Worm (Caenorhabditis elegans) whole organism, L1 larva: ENCODE data around the gene H20E11.1.
A peak's percentile ranks its signal among the peaks of the same experiment; 100 is the strongest.

Source experiments
- C34B4.2 ChIP-seq: sonication (generic microtip); optimal IDR thresholded peaks from 2 replicates; lab custom pipeline; 2017; ENCODE audit warnings: mild to moderate bottlenecking, missing genetic modification characterization, missing compliant biosample characterization
- F16B12.6 ChIP-seq: fragments of 150-350 bp; optimal IDR thresholded peaks from 2 replicates; lab custom pipeline; 2014; ENCODE audit warnings: missing biosample characterization, missing genetic modification characterization
- Y116A8C.19 ChIP-seq: sonication (generic microtip); optimal IDR thresholded peaks from 2 replicates; lab custom pipeline; 2016; ENCODE audit warnings: missing compliant biosample characterization, missing genetic modification characterization, borderline replicate concordance
- ceh-63 ChIP-seq: fragments of 200-800 bp; sonication (Bioruptor generic); optimal IDR thresholded peaks from 2 replicates; lab custom pipeline; 2018; ENCODE audit warnings: mild to moderate bottlenecking, missing genetic modification characterization, missing compliant biosample characterization
- ceh-8 ChIP-seq: fragments of 200-800 bp; sonication (Bioruptor generic); optimal IDR thresholded peaks from 2 replicates; lab custom pipeline; 2018; ENCODE audit warnings: mild to moderate bottlenecking, missing genetic modification characterization, moderate library complexity, missing compliant biosample characterization
- ceh-88 ChIP-seq: fragments of 200-800 bp; sonication (Bioruptor generic); IDR thresholded peaks from 2 replicates; pipeline ENCODE4 v1.3.6; 2022; ENCODE audit warnings: missing genetic modification characterization, missing compliant biosample characterization
- ceh-90 ChIP-seq: sonication (generic microtip); optimal IDR thresholded peaks from 2 replicates; lab custom pipeline; 2016; ENCODE audit warnings: missing genetic modification characterization, missing compliant biosample characterization
- dsc-1 ChIP-seq: sonication (generic microtip); optimal IDR thresholded peaks from 2 replicates; lab custom pipeline; 2016; ENCODE audit warnings: mild to moderate bottlenecking, missing genetic modification characterization, missing compliant biosample characterization
- efl-1 ChIP-seq, 4 experiments: fragments of 150-350 bp; optimal IDR thresholded peaks in 3 of 4; peaks in 1 of 4; 1 replicate in 1 of 4; 2 replicates in 3 of 4; lab custom pipeline; 2014; ENCODE audit warnings: missing biosample characterization in 2 of 4, missing genetic modification characterization in 2 of 4, missing genetic modification reagents in 2 of 4
- egl-13 ChIP-seq: sonication (generic microtip); optimal IDR thresholded peaks from 2 replicates; lab custom pipeline; 2016; ENCODE audit warnings: missing genotype, missing genetic modification reagents, missing genetic modification characterization, missing compliant biosample characterization
- elt-2 ChIP-seq: sonication (generic microtip); optimal IDR thresholded peaks from 2 replicates; lab custom pipeline; 2016; ENCODE audit warnings: missing genetic modification characterization, mild to moderate bottlenecking, inconsistent platforms, missing compliant biosample characterization, missing genetic modification reagents
- elt-3 ChIP-seq, 6 experiments: fragments of 150-350 bp in 1 of 6; sonication (generic microtip); optimal IDR thresholded peaks; 2 replicates each; lab custom pipeline; 2017 to 2018; ENCODE audit warnings: missing biosample characterization in 6 of 6, missing genetic modification characterization in 6 of 6, inconsistent platforms in 1 of 6
- ets-5 ChIP-seq: fragments of 200-800 bp; sonication (Bioruptor generic); IDR thresholded peaks from 2 replicates; pipeline ENCODE4 v1.3.6; 2022; ENCODE audit warnings: missing genetic modification characterization, missing compliant biosample characterization
- fkh-10 ChIP-seq: sonication (generic microtip); optimal IDR thresholded peaks from 2 replicates; lab custom pipeline; 2017; ENCODE audit warnings: missing biosample characterization, missing genetic modification reagents, missing genetic modification characterization
- fkh-8 ChIP-seq: sonication (generic microtip); optimal IDR thresholded peaks from 2 replicates; lab custom pipeline; 2016; ENCODE audit warnings: mild to moderate bottlenecking, missing genetic modification characterization, missing compliant biosample characterization
- fos-1 ChIP-seq: fragments of 150-350 bp; optimal IDR thresholded peaks from 2 replicates; lab custom pipeline; 2014; ENCODE audit warnings: missing biosample characterization, missing genetic modification characterization
- grh-1 ChIP-seq: fragments of 200-800 bp; sonication (Bioruptor generic); IDR thresholded peaks from 2 replicates; pipeline ENCODE4 v1.3.6; 2022; ENCODE audit warnings: missing genetic modification reagents, missing genetic modification characterization, missing compliant biosample characterization
- hlh-17 ChIP-seq: fragments of 200-800 bp; sonication (Bioruptor generic); optimal IDR thresholded peaks from 2 replicates; lab custom pipeline; 2018; ENCODE audit warnings: missing genetic modification characterization, mild to moderate bottlenecking, missing compliant biosample characterization, moderate library complexity, borderline replicate concordance
- hpl-2 ChIP-seq: fragments of 150-350 bp; optimal IDR thresholded peaks from 2 replicates; lab custom pipeline; 2014; ENCODE audit warnings: missing biosample characterization, missing genetic modification reagents, missing genetic modification characterization
- irx-1 ChIP-seq: sonication (generic microtip); optimal IDR thresholded peaks from 2 replicates; lab custom pipeline; 2016; ENCODE audit warnings: missing genetic modification characterization, missing compliant biosample characterization
- lin-13 ChIP-seq: fragments of 150-350 bp; optimal IDR thresholded peaks from 2 replicates; lab custom pipeline; 2014; ENCODE audit warnings: missing biosample characterization, missing genetic modification reagents, missing genetic modification characterization
- lin-14 ChIP-seq: fragments of 200-800 bp; sonication (Bioruptor generic); optimal IDR thresholded peaks from 2 replicates; lab custom pipeline; 2018; ENCODE audit warnings: mild to moderate bottlenecking, missing genetic modification characterization, moderate library complexity, missing compliant biosample characterization
- lin-15B ChIP-seq: fragments of 150-350 bp; sonication (generic microtip); optimal IDR thresholded peaks from 3 replicates; lab custom pipeline; 2014; ENCODE audit warnings: missing biosample characterization, missing genetic modification characterization
- lsy-2 ChIP-seq, 2 experiments: fragments of 150-350 bp; optimal IDR thresholded peaks; 2 replicates each; lab custom pipeline; 2014; ENCODE audit warnings: missing biosample characterization in 2 of 2, missing genetic modification characterization in 2 of 2
- mab-9 ChIP-seq: fragments of 200-800 bp; sonication (Bioruptor generic); IDR thresholded peaks from 2 replicates; pipeline ENCODE4 v1.3.6; 2022; ENCODE audit warnings: missing genetic modification reagents, missing genetic modification characterization, missing compliant biosample characterization
- mdl-1 ChIP-seq, 2 experiments: fragments of 150-350 bp; optimal IDR thresholded peaks; 2 replicates each; lab custom pipeline; 2014 to 2017; ENCODE audit warnings: missing biosample characterization in 2 of 2, missing genetic modification characterization in 2 of 2, inconsistent platforms in 1 of 2
- mef-2 ChIP-seq: fragments of 150-350 bp; optimal IDR thresholded peaks from 2 replicates; lab custom pipeline; 2014; ENCODE audit warnings: missing biosample characterization, missing genetic modification characterization
- mep-1 ChIP-seq: fragments of 150-350 bp; optimal IDR thresholded peaks from 2 replicates; lab custom pipeline; 2014; ENCODE audit warnings: missing biosample characterization, missing genetic modification characterization
- nhr-12 ChIP-seq: sonication (generic microtip); optimal IDR thresholded peaks from 2 replicates; lab custom pipeline; 2017; ENCODE audit warnings: missing biosample characterization, missing genetic modification characterization
- nhr-19 ChIP-seq: fragments of 200-800 bp; sonication (Bioruptor generic); conservative IDR thresholded peaks from 2 replicates; pipeline ENCODE4 v1.3.6; 2022; ENCODE audit warnings: missing genetic modification characterization, missing compliant biosample characterization
- nhr-20 ChIP-seq: sonication (generic microtip); optimal IDR thresholded peaks from 2 replicates; lab custom pipeline; 2016; ENCODE audit warnings: mild to moderate bottlenecking, missing genetic modification characterization, missing compliant biosample characterization
- nhr-237 ChIP-seq: fragments of 150-350 bp; optimal IDR thresholded peaks from 2 replicates; lab custom pipeline; 2014; ENCODE audit warnings: missing biosample characterization, missing genetic modification characterization
- nhr-47 ChIP-seq: sonication (generic microtip); optimal IDR thresholded peaks from 2 replicates; lab custom pipeline; 2016; ENCODE audit warnings: mild to moderate bottlenecking, missing genetic modification characterization, moderate library complexity, missing compliant biosample characterization
- nhr-71 ChIP-seq: sonication (generic microtip); optimal IDR thresholded peaks from 2 replicates; lab custom pipeline; 2016; ENCODE audit warnings: mild to moderate bottlenecking, missing genetic modification characterization, moderate library complexity, missing compliant biosample characterization
- nhr-76 ChIP-seq: sonication (generic microtip); optimal IDR thresholded peaks from 2 replicates; lab custom pipeline; 2017; ENCODE audit warnings: missing biosample characterization, missing genetic modification characterization
- nhr-77 ChIP-seq: fragments of 150-350 bp; optimal IDR thresholded peaks from 2 replicates; lab custom pipeline; 2014; ENCODE audit warnings: missing biosample characterization, missing genetic modification characterization
- nhr-84 ChIP-seq: sonication (generic microtip); optimal IDR thresholded peaks from 2 replicates; lab custom pipeline; 2017; ENCODE audit warnings: missing biosample characterization, missing genetic modification characterization
- nhr-85 ChIP-seq: sonication (generic microtip); peaks from one replicate; lab custom pipeline; 2016; ENCODE audit warnings: missing genetic modification characterization, inconsistent platforms, missing compliant biosample characterization
- pag-3 ChIP-seq: sonication (generic microtip); optimal IDR thresholded peaks from 2 replicates; lab custom pipeline; 2017; ENCODE audit warnings: missing genetic modification characterization, mild to moderate bottlenecking, missing compliant biosample characterization, antibody characterized with exemption, borderline replicate concordance; ENCODE audit not compliant: insufficient read depth
- pqm-1 ChIP-seq: sonication (generic microtip); optimal IDR thresholded peaks from 3 replicates; lab custom pipeline; 2017; ENCODE audit warnings: missing biosample characterization, missing genetic modification characterization
- sox-4 ChIP-seq: sonication (generic microtip); optimal IDR thresholded peaks from 2 replicates; lab custom pipeline; 2016; ENCODE audit warnings: missing genetic modification characterization, missing compliant biosample characterization
- sup-37 ChIP-seq: fragments of 200-800 bp; sonication (Bioruptor generic); optimal IDR thresholded peaks from 2 replicates; lab custom pipeline; 2018; ENCODE audit warnings: mild to moderate bottlenecking, missing genetic modification characterization, missing compliant biosample characterization
- tbx-2 ChIP-seq: sonication (generic microtip); optimal IDR thresholded peaks from 2 replicates; lab custom pipeline; 2016; ENCODE audit warnings: missing genetic modification characterization, missing compliant biosample characterization
- tlp-1 ChIP-seq: fragments of 150-350 bp; optimal IDR thresholded peaks from 2 replicates; lab custom pipeline; 2014; ENCODE audit warnings: missing biosample characterization, missing genetic modification characterization
- unc-130 ChIP-seq: fragments of 150-350 bp; optimal IDR thresholded peaks from 2 replicates; lab custom pipeline; 2017; ENCODE audit warnings: missing biosample characterization, missing genetic modification characterization, inconsistent platforms
- unc-30 ChIP-seq: sonication (generic microtip); optimal IDR thresholded peaks from 2 replicates; lab custom pipeline; 2017; ENCODE audit warnings: missing biosample characterization, missing genetic modification characterization
- vab-15 ChIP-seq: sonication (generic microtip); optimal IDR thresholded peaks from 2 replicates; lab custom pipeline; 2017; ENCODE audit warnings: missing genotype, mild to moderate bottlenecking, missing genetic modification characterization, missing compliant biosample characterization
- zag-1 ChIP-seq: fragments of 150-350 bp; optimal IDR thresholded peaks from 2 replicates; lab custom pipeline; 2014; ENCODE audit warnings: missing biosample characterization, missing genetic modification characterization
- zip-4 ChIP-seq: fragments of 200-800 bp; sonication (Bioruptor generic); optimal IDR thresholded peaks from 2 replicates; lab custom pipeline; 2018; ENCODE audit warnings: mild to moderate bottlenecking, missing genetic modification characterization, moderate library complexity, missing compliant biosample characterization
- ztf-11 ChIP-seq, 2 experiments: sonication (generic microtip); optimal IDR thresholded peaks; 2 replicates each; lab custom pipeline; 2016 to 2017; ENCODE audit warnings: missing genetic modification characterization in 2 of 2, missing biosample characterization in 1 of 2, missing compliant biosample characterization in 1 of 2
- ztf-4 ChIP-seq: fragments of 150-350 bp; optimal IDR thresholded peaks from 2 replicates; lab custom pipeline; 2014; ENCODE audit warnings: missing biosample characterization, missing genetic modification characterization

H20E11.1 gene

DNA sequence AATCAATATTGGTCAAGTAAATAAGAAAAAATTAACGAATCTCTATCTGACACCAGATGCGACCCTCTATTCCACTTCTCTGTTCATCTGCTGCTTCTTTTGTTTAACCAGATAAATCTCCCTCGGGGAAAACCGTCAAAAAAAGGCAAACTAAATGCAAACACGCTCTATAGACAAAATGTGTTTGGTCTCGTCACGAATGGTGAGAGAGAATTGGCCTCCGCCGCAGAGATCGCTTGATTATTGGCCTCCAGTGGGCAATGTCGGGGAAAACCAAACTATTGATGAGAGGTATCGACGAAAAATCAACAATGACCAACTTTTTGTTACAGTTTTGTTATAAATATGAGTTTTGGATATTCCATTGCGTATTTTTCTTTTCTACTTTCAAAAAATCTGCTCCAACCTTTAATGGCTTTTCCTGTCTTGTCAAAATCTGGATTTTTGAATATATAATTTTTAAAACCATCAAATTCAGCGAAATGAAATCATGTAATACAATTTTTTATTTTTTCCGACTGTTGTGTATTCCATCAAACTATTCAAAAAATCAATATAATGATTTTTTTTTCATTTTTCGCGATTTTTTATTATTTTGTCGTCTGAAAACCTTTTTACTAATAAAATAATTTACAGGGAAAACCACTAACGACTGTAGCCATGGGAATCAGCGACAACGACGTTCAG lies 39.4 kb upstream of the H20E11.1 start, which contains the start of the genes C17H12.2 and vha-8:
Gene C17H12.2, minus strand, starts transcription at position 51 of the 687 bp plus-strand sequence.
Gene vha-8, plus strand, starts transcription at position 637 of the 687 bp plus-strand sequence.
- no peak for TF ChIP-seq nhr-12 (tag; lab: Kevin White, UChicago)
- no peak for TF ChIP-seq hlh-17 (GFP tag; lab: Kevin White, UChicago)
- peak; percentile 7 for TF ChIP-seq elt-2
- TF ChIP-seq nhr-76 (tag; lab: Kevin White, UChicago), result peak; percentile 35
- peak; percentile 75 for TF ChIP-seq zag-1 (tag; lab: Kevin White, UChicago)
- peak; percentile 95 for TF ChIP-seq nhr-20
- TF ChIP-seq hpl-2 (GFP tag; lab: Kevin White, UChicago), result peak; percentile 64
- TF ChIP-seq ceh-63 (GFP tag; lab: Kevin White, UChicago), result no peak
- TF ChIP-seq mab-9 (GFP tag; lab: Robert Waterston, UW), result peak; percentile 61
- peak; percentile 88 for TF ChIP-seq fkh-8 (tag; lab: Kevin White, UChicago)
- peak; percentile 79 for TF ChIP-seq ztf-4 (tag; lab: Kevin White, UChicago)
- TF ChIP-seq nhr-71 (tag; lab: Kevin White, UChicago), result peak; percentile 96
- peak; percentile 94 for TF ChIP-seq nhr-47 (tag; lab: Kevin White, UChicago)
- TF ChIP-seq nhr-237, result peak; percentile 92
- TF ChIP-seq nhr-84 (tag; lab: Kevin White, UChicago), result no peak
- TF ChIP-seq fos-1 (tag; lab: Kevin White, UChicago), result peak; percentile 92
- TF ChIP-seq ets-5 (GFP tag; lab: Robert Waterston, UW), result no peak
- TF ChIP-seq unc-130 (tag; lab: Kevin White, UChicago), result peak; percentile 97
- peak; percentile 66 for TF ChIP-seq pag-3 (tag; lab: Kevin White, UChicago)
- TF ChIP-seq ztf-11 (tag; optimal IDR thresholded peaks at IDR 0.05; lab: Kevin White, UChicago), result peak in 1 of 2 experiments; percentile 55
- no peak for TF ChIP-seq tlp-1 (tag; lab: Kevin White, UChicago)
- TF ChIP-seq efl-1 (optimal IDR thresholded peaks at IDR 0.05; lab: Kevin White, UChicago), result peak; percentile 90 to 95
- peak; percentile 81 to 98 for TF ChIP-seq efl-1 (GFP tag; optimal IDR thresholded peaks at IDR 0.05 in 1 of 2; lab: Kevin White, UChicago)
- no peak for TF ChIP-seq sox-4
- peak; percentile 76 for TF ChIP-seq irx-1 (tag; lab: Kevin White, UChicago)
- peak; percentile 94 for TF ChIP-seq nhr-85 (tag; lab: Kevin White, UChicago)
- TF ChIP-seq F16B12.6 (tag; lab: Kevin White, UChicago), result peak; percentile 63
- no peak for TF ChIP-seq ceh-90
- TF ChIP-seq nhr-77 (tag; lab: Kevin White, UChicago), result peak; percentile 98
- TF ChIP-seq egl-13 (tag; lab: Kevin White, UChicago), result peak; percentile 67
- peak; percentile 55 for TF ChIP-seq fkh-10 (GFP tag; lab: Kevin White, UChicago)
- TF ChIP-seq lin-13, result peak; percentile 93
- TF ChIP-seq nhr-19 (GFP tag; lab: Robert Waterston, UW), result peak; percentile 90
- peak; percentile 97 for TF ChIP-seq lin-14
- TF ChIP-seq mep-1 (tag; lab: Kevin White, UChicago), result peak; percentile 98
- TF ChIP-seq zip-4 (GFP tag; lab: Kevin White, UChicago), result peak; percentile 69
- TF ChIP-seq tbx-2 (tag; lab: Kevin White, UChicago), result peak; percentile 93
- TF ChIP-seq C34B4.2 (tag; lab: Kevin White, UChicago), result no peak
- TF ChIP-seq elt-3 (tag; optimal IDR thresholded peaks at IDR 0.05; lab: Kevin White, UChicago), result peak in 4 of 6 experiments; percentile 11 to 94 (median 79)
- peak in 1 of 2 experiments; percentile 85 for TF ChIP-seq mdl-1 (tag; optimal IDR thresholded peaks at IDR 0.05; lab: Kevin White, UChicago)
- peak; percentile 93 to 96 for TF ChIP-seq lsy-2 (tag; optimal IDR thresholded peaks at IDR 0.05; lab: Kevin White, UChicago)
- peak; percentile 54 for TF ChIP-seq ceh-8 (GFP tag; lab: Kevin White, UChicago)
- peak; percentile 66 for TF ChIP-seq mef-2 (tag; lab: Kevin White, UChicago)
- TF ChIP-seq grh-1 (GFP tag; lab: Robert Waterston, UW), result peak; percentile 86
- peak; percentile 89 for TF ChIP-seq dsc-1 (tag; lab: Kevin White, UChicago)
- TF ChIP-seq pqm-1 (tag; lab: Kevin White, UChicago), result no peak
- TF ChIP-seq ceh-88, result no peak; the same call in 1 of the 2 replicates
- peak; percentile 98 for TF ChIP-seq lin-15B
- no peak for TF ChIP-seq unc-30
- no peak for TF ChIP-seq Y116A8C.19 (tag; lab: Kevin White, UChicago)
- peak; percentile 96 for TF ChIP-seq vab-15
- TF ChIP-seq sup-37 (GFP tag; lab: Kevin White, UChicago), result peak; percentile 41
